Fruit fly (Drosophila melanogaster): ENCODE measurements around the gene Sry-delta.

DNA sequence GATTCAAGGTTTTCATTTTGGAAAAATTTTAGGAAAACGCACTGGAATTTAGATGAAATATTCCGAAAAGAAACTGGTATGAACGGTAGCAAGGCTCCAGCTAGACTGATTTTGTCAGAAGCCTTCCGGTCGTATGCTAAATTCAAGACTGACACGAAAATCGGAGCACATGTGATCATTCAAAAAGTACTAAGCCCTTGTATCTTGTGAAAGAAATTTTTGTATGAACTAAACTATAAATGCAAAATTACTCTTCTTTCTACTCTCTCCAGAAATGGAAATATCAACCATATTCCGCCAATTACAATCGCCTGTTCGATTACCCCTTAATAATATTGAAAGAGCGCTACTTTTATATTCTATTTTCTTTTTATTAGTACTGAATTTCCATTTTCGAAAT lies 5.5 kb upstream of the Sry-delta start, which contains the start of gene ocn:
- TF ChIP-seq kay (GFP tag; ENCODE audit: borderline replicate concordance) (no peak), pad (GFP tag; optimal IDR thresholded peaks at IDR 0.05) (no peak), CG12768 (GFP tag; optimal IDR thresholded peaks at IDR 0.05) (no peak), Mnt (GFP tag; optimal IDR thresholded peaks at IDR 0.05) (no peak), ovo (GFP tag; optimal IDR thresholded peaks at IDR 0.05) (no peak), Hr96 (GFP tag; optimal IDR thresholded peaks at IDR 0.05) (no peak), CG14711 (tag; optimal IDR thresholded peaks at IDR 0.05) (no peak), CG1620 (GFP tag; optimal IDR thresholded peaks at IDR 0.05) (no peak), CG7101 (tag; optimal IDR thresholded peaks at IDR 0.05) (no peak), cic (GFP tag; optimal IDR thresholded peaks at IDR 0.05) (no peak), toe (GFP tag; optimal IDR thresholded peaks at IDR 0.05) (no peak)

Data from whole organism, adult.